Worm (Caenorhabditis elegans) whole organism, L4 larva: Measurements from ENCODE around the gene rsp-6.

Experiments used
- Y75B8A.6 ChIP-seq: fragments of 200-800 bp; sonication (Bioruptor generic); IDR thresholded peaks from 2 replicates; pipeline ENCODE4 v1.3.6; 2022; ENCODE audit warnings: missing genetic modification reagents, missing genetic modification characterization, missing compliant biosample characterization
- ZK546.5 ChIP-seq, 2 experiments: sonication (generic microtip); optimal IDR thresholded peaks; 2 replicates each; lab custom pipeline; 2017; ENCODE audit warnings: missing biosample characterization in 2 of 2, missing genetic modification characterization in 2 of 2
- egl-27 ChIP-seq: sonication (generic microtip); optimal IDR thresholded peaks from 3 replicates; lab custom pipeline; 2017; ENCODE audit warnings: missing biosample characterization, missing genetic modification reagents, missing genetic modification characterization
- gei-8 ChIP-seq: fragments of 200-800 bp; sonication (Bioruptor generic); optimal IDR thresholded peaks from 2 replicates; lab custom pipeline; 2018; ENCODE audit warnings: mild to moderate bottlenecking, missing genetic modification characterization, missing compliant biosample characterization
- lir-3 ChIP-seq: sonication (generic microtip); optimal IDR thresholded peaks from 2 replicates; lab custom pipeline; 2016; ENCODE audit warnings: mild to moderate bottlenecking, missing genetic modification characterization, missing compliant biosample characterization
- nhr-237 ChIP-seq: sonication (generic microtip); optimal IDR thresholded peaks from 2 replicates; lab custom pipeline; 2017; ENCODE audit warnings: missing biosample characterization, missing genetic modification characterization
- nhr-77 ChIP-seq: fragments of 150-350 bp; optimal IDR thresholded peaks from 2 replicates; lab custom pipeline; 2014; ENCODE audit warnings: missing biosample characterization, missing genetic modification characterization
- unc-39 ChIP-seq: sonication (generic microtip); optimal IDR thresholded peaks from 2 replicates; lab custom pipeline; 2017; ENCODE audit warnings: missing biosample characterization, missing genetic modification characterization
- unc-62 ChIP-seq, 3 experiments: fragments of 150-350 bp in 1 of 3; sonication (generic microtip); optimal IDR thresholded peaks in 2 of 3; peaks in 1 of 3; 1 replicate in 1 of 3; 2 replicates in 2 of 3; lab custom pipeline; 2014 to 2017; ENCODE audit warnings: missing biosample characterization in 3 of 3, missing genetic modification characterization in 3 of 3, missing genetic modification reagents in 3 of 3, missing genotype in 1 of 3
- zag-1 ChIP-seq: fragments of 150-350 bp; optimal IDR thresholded peaks from 2 replicates; lab custom pipeline; 2014; ENCODE audit warnings: missing biosample characterization, missing genetic modification characterization
- zfp-2 ChIP-seq: sonication (generic microtip); optimal IDR thresholded peaks from 2 replicates; lab custom pipeline; 2016; ENCODE audit warnings: mild to moderate bottlenecking, missing genetic modification characterization, missing compliant biosample characterization
- ztf-11 ChIP-seq: fragments of 150-350 bp; optimal IDR thresholded peaks from 2 replicates; lab custom pipeline; 2014; ENCODE audit warnings: missing biosample characterization, missing genetic modification characterization

ce11 chrIV:7785506-7786065, 5.4 kb downstream of the rsp-6 start, which contains the start of gene tag-322:
- no peak for TF ChIP-seq unc-62 (GFP tag; optimal IDR thresholded peaks at IDR 0.05 in 1 of 2; lab: Kevin White, UChicago)
- no peak for TF ChIP-seq unc-62 (tag; optimal IDR thresholded peaks at IDR 0.05; lab: Kevin White, UChicago)
- no peak for TF ChIP-seq Y75B8A.6 (GFP tag; lab: Robert Waterston, UW)
- no peak for TF ChIP-seq gei-8 (GFP tag; lab: Kevin White, UChicago)
- peak; percentile 42 for TF ChIP-seq nhr-77
- TF ChIP-seq ztf-11 (tag; lab: Kevin White, UChicago), result no peak
- no peak for TF ChIP-seq zag-1 (tag; lab: Kevin White, UChicago)
- no peak for TF ChIP-seq zfp-2 (tag; lab: Kevin White, UChicago)
- no peak for TF ChIP-seq egl-27 (tag; lab: Kevin White, UChicago)
- TF ChIP-seq nhr-237 (tag; lab: Kevin White, UChicago), result no peak
- no peak for TF ChIP-seq unc-39 (tag; lab: Kevin White, UChicago)
- no peak for TF ChIP-seq ZK546.5 (tag; optimal IDR thresholded peaks at IDR 0.05; lab: Kevin White, UChicago)
- no peak for TF ChIP-seq lir-3 (tag; lab: Kevin White, UChicago)
